Worm (Caenorhabditis elegans) whole organism, young adult: Measurements from ENCODE around the gene isp-1.

ENCODE experiments used
- D2030.7 ChIP-seq: fragments of 200-800 bp; sonication (Bioruptor generic); IDR thresholded peaks from 2 replicates; pipeline ENCODE4 v1.3.6; 2022; ENCODE audit warnings: missing genetic modification reagents, missing genetic modification characterization, missing compliant biosample characterization
- F10E7.11 ChIP-seq: sonication (generic microtip); optimal IDR thresholded peaks from 2 replicates; lab custom pipeline; 2017; ENCODE audit warnings: mild to moderate bottlenecking, missing genetic modification characterization, moderate library complexity, missing compliant biosample characterization
- F23B12.7 ChIP-seq: sonication (generic microtip); optimal IDR thresholded peaks from 2 replicates; lab custom pipeline; 2017; ENCODE audit warnings: missing genetic modification characterization, mild to moderate bottlenecking, missing compliant biosample characterization, antibody characterized with exemption, moderate library complexity; ENCODE audit not compliant: insufficient read depth
- F49E8.2 ChIP-seq: sonication (generic microtip); optimal IDR thresholded peaks from 3 replicates; lab custom pipeline; 2017; ENCODE audit warnings: missing genetic modification characterization, mild to moderate bottlenecking, missing compliant biosample characterization, antibody characterized with exemption, moderate library complexity; ENCODE audit not compliant: insufficient read depth
- F55B11.4 ChIP-seq: sonication (generic microtip); optimal IDR thresholded peaks from 2 replicates; lab custom pipeline; 2016; ENCODE audit warnings: missing compliant biosample characterization, missing genetic modification characterization, borderline replicate concordance; ENCODE audit not compliant: insufficient read depth
- F57A8.1 ChIP-seq: fragments of 200-800 bp; sonication (Bioruptor generic); optimal IDR thresholded peaks from 2 replicates; lab custom pipeline; 2018; ENCODE audit warnings: mild to moderate bottlenecking, missing genetic modification characterization, moderate library complexity, missing compliant biosample characterization
- F57C9.4 ChIP-seq: sonication (generic microtip); optimal IDR thresholded peaks from 2 replicates; lab custom pipeline; 2017; ENCODE audit warnings: mild to moderate bottlenecking, missing genetic modification characterization, missing compliant biosample characterization
- T26A5.8 ChIP-seq: sonication (generic microtip); optimal IDR thresholded peaks from 2 replicates; lab custom pipeline; 2016; ENCODE audit warnings: missing genetic modification characterization, missing compliant biosample characterization
- ZK185.1 ChIP-seq: sonication (generic microtip); optimal IDR thresholded peaks from 2 replicates; lab custom pipeline; 2016; ENCODE audit warnings: mild to moderate bottlenecking, missing genetic modification characterization, missing compliant biosample characterization; ENCODE audit not compliant: poor library complexity, severe bottlenecking
- akir-1 ChIP-seq: fragments of 200-800 bp; sonication (Bioruptor generic); optimal IDR thresholded peaks from 2 replicates; lab custom pipeline; 2018; ENCODE audit warnings: mild to moderate bottlenecking, missing genetic modification characterization, moderate library complexity, missing compliant biosample characterization
- attf-5 ChIP-seq: fragments of 200-800 bp; sonication (Bioruptor generic); optimal IDR thresholded peaks from 2 replicates; lab custom pipeline; 2018; ENCODE audit warnings: mild to moderate bottlenecking, missing genetic modification characterization, missing compliant biosample characterization
- ccch-3 ChIP-seq: fragments of 200-800 bp; sonication (Bioruptor generic); optimal IDR thresholded peaks from 2 replicates; lab custom pipeline; 2018; ENCODE audit warnings: mild to moderate bottlenecking, missing genetic modification characterization, missing compliant biosample characterization
- ceh-27 ChIP-seq: fragments of 200-800 bp; sonication (Bioruptor generic); optimal IDR thresholded peaks from 2 replicates; lab custom pipeline; 2018; ENCODE audit warnings: mild to moderate bottlenecking, missing genetic modification characterization, moderate library complexity, missing compliant biosample characterization
- ceh-40 ChIP-seq: fragments of 200-800 bp; sonication (Bioruptor generic); IDR thresholded peaks from 2 replicates; pipeline ENCODE4 v1.3.6; 2022; ENCODE audit warnings: missing genetic modification characterization, missing compliant biosample characterization
- dox-1 ChIP-seq: fragments of 200-800 bp; sonication (Bioruptor generic); IDR thresholded peaks from 2 replicates; pipeline ENCODE4 v1.3.6; 2022; ENCODE audit warnings: missing genetic modification reagents, missing genetic modification characterization, missing compliant biosample characterization
- dpff-1 ChIP-seq: sonication (generic microtip); optimal IDR thresholded peaks from 2 replicates; lab custom pipeline; 2017; ENCODE audit warnings: mild to moderate bottlenecking, missing genetic modification characterization, missing compliant biosample characterization
- gei-17 ChIP-seq: fragments of 200-800 bp; sonication (Bioruptor generic); optimal IDR thresholded peaks from 2 replicates; lab custom pipeline; 2018; ENCODE audit warnings: mild to moderate bottlenecking, missing genetic modification characterization, missing compliant biosample characterization
- hlh-12 ChIP-seq: sonication (generic microtip); optimal IDR thresholded peaks from 2 replicates; lab custom pipeline; 2016; ENCODE audit warnings: missing genetic modification characterization, missing compliant biosample characterization
- hmg-20 ChIP-seq: fragments of 200-800 bp; sonication (Bioruptor generic); IDR thresholded peaks from 2 replicates; pipeline ENCODE4 v1.3.6; 2022; ENCODE audit warnings: missing genetic modification reagents, missing genetic modification characterization, missing compliant biosample characterization
- lin-35 ChIP-seq, 3 experiments: fragments of 150-350 bp in 2 of 3; sonication (generic microtip) in 1 of 3; optimal IDR thresholded peaks; 2 replicates each; lab custom pipeline; 2014 to 2018; ENCODE audit warnings: missing biosample characterization in 3 of 3, missing genetic modification characterization in 3 of 3, missing genetic modification reagents in 3 of 3
- lin-40 ChIP-seq: sonication (generic microtip); optimal IDR thresholded peaks from 2 replicates; lab custom pipeline; 2016; ENCODE audit warnings: missing genetic modification characterization, mild to moderate bottlenecking, missing compliant biosample characterization, missing genotype, missing genetic modification reagents
- lin-54 ChIP-seq: fragments of 200-800 bp; sonication (Bioruptor generic); optimal IDR thresholded peaks from 2 replicates; lab custom pipeline; 2018; ENCODE audit warnings: mild to moderate bottlenecking, missing genetic modification characterization, missing compliant biosample characterization
- madf-10 ChIP-seq: sonication (generic microtip); optimal IDR thresholded peaks from 2 replicates; lab custom pipeline; 2016; ENCODE audit warnings: mild to moderate bottlenecking, missing genetic modification characterization, missing compliant biosample characterization
- nfya-1 ChIP-seq: sonication (generic microtip); optimal IDR thresholded peaks from 2 replicates; lab custom pipeline; 2017; ENCODE audit warnings: antibody characterized with exemption, missing compliant biosample characterization, missing genetic modification characterization, borderline replicate concordance; ENCODE audit not compliant: insufficient read depth
- nhr-179 ChIP-seq: sonication (generic microtip); optimal IDR thresholded peaks from 2 replicates; lab custom pipeline; 2016; ENCODE audit warnings: mild to moderate bottlenecking, missing genetic modification characterization, missing compliant biosample characterization
- nhr-27 ChIP-seq: fragments of 200-800 bp; sonication (Bioruptor generic); optimal IDR thresholded peaks from 2 replicates; lab custom pipeline; 2018; ENCODE audit warnings: mild to moderate bottlenecking, missing genetic modification characterization, moderate library complexity, missing compliant biosample characterization
- nhr-80 ChIP-seq: sonication (generic microtip); optimal IDR thresholded peaks from 2 replicates; lab custom pipeline; 2016; ENCODE audit warnings: missing genetic modification characterization, missing compliant biosample characterization
- nhr-90 ChIP-seq: sonication (generic microtip); optimal IDR thresholded peaks from 2 replicates; lab custom pipeline; 2016; ENCODE audit warnings: missing genotype, mild to moderate bottlenecking, missing genetic modification characterization, missing compliant biosample characterization
- tbp1 ChIP-seq: fragments of 200-800 bp; sonication (Bioruptor generic); optimal IDR thresholded peaks from 2 replicates; lab custom pipeline; 2018; ENCODE audit warnings: mild to moderate bottlenecking, missing genetic modification characterization, missing compliant biosample characterization
- unc-130 ChIP-seq: sonication (generic microtip); optimal IDR thresholded peaks from 2 replicates; lab custom pipeline; 2016; ENCODE audit warnings: missing genetic modification reagents, missing genetic modification characterization, missing compliant biosample characterization
- zim-3 ChIP-seq: sonication (generic microtip); optimal IDR thresholded peaks from 2 replicates; lab custom pipeline; 2017; ENCODE audit warnings: mild to moderate bottlenecking, missing genetic modification characterization, moderate library complexity, missing compliant biosample characterization
- ztf-28 ChIP-seq: fragments of 200-800 bp; sonication (Bioruptor generic); IDR thresholded peaks from 2 replicates; pipeline ENCODE4 v1.3.6; 2022; ENCODE audit warnings: missing genetic modification reagents, missing genetic modification characterization, missing compliant biosample characterization
- ztf-6 ChIP-seq: fragments of 200-800 bp; sonication (Bioruptor generic); IDR thresholded peaks from 2 replicates; pipeline ENCODE4 v1.3.6; 2022; ENCODE audit warnings: missing genetic modification reagents, missing genetic modification characterization, missing compliant biosample characterization

Gene isp-1

DNA sequence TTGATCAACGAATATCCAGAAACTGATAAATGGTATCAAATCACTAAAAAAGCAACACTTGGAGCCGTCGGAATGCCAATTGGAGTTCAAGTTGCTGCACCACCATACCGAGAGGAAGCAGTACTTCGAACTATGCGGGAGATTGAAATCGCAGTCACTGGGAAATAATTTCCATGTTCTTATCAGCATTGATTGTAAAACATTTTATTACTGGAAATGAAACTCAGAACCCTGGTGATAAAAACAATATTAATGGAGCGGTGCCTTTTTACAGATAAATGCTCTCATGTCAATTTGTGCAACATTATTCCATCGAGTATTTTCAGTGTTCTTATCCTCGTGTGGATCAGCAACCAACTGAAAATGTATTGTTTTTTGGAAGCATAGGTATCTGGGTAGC, 25.9 kb upstream of the isp-1 start:
- TF ChIP-seq nhr-80 (tag; lab: Kevin White, UChicago) (peak; percentile 41), nhr-179 (no peak)

DNA sequence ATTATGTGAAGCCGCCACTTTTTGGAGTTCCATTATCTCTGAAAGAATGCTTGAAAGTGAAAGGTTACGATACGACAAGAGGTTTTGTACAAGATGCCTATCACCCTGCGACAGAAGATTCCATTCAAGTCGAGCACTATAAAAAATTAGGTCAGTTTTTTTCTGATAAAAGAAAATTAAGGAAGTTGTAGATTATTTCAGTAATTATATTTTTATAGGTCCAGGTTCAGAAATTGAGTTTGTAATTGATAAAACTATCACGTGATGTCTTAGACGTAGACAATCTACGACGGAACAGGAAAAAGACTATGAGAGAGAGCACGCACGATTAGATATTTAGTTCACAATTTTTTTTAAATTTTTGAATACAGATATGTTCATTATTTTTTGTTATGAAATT, 24.1 kb upstream of the isp-1 start:
- TF ChIP-seq nhr-27 (tag; lab: Kevin White, UChicago) (no peak), F10E7.11 (tag; lab: Kevin White, UChicago) (no peak), akir-1 (GFP tag; lab: Kevin White, UChicago) (no peak), hlh-12 (tag; lab: Kevin White, UChicago) (no peak), ceh-40 (GFP tag; lab: Robert Waterston, UW) (no peak), lin-35 (GFP tag; optimal IDR thresholded peaks at IDR 0.05; lab: Kevin White, UChicago) (no peak), madf-10 (tag; lab: Kevin White, UChicago) (no peak), ZK185.1 (tag; lab: Kevin White, UChicago) (no peak), attf-5 (GFP tag; lab: Kevin White, UChicago) (no peak), ccch-3 (GFP tag; lab: Kevin White, UChicago) (no peak), F57A8.1 (no peak), T26A5.8 (tag; lab: Kevin White, UChicago) (no peak), gei-17 (GFP tag; lab: Kevin White, UChicago) (no peak), unc-130 (no peak), F23B12.7 (tag; lab: Kevin White, UChicago) (no peak)

DNA sequence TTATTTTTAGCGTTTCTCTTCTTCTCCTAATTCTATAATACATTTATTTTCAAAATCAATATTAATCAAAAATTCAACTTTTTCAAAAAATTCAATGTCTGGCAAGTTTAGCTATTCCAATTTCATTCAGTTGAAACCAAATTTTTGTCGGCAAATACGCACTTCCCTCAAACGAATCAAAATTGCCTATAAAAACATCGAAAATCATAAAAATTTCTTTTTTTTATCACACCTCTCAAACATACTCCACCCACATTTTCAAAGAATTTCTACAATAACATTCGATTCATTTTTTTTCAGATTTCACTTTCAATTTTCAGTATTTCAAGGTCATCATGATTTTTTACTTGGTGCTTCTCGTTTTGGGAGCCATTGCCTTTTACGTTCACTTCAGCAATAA, 23.2 kb upstream of the isp-1 start, which contains the start of gene faah-1:
Gene faah-1 (plus strand): TSS at position 301 of the 400 bp plus-strand sequence.
- TF ChIP-seq dox-1 = no peak
- TF ChIP-seq dpff-1 (tag; lab: Kevin White, UChicago) = no peak
- no peak for TF ChIP-seq tbp1 (GFP tag; lab: Kevin White, UChicago)
- TF ChIP-seq D2030.7 = no peak
- TF ChIP-seq lin-40 (tag; lab: Kevin White, UChicago) = no peak
- TF ChIP-seq ztf-6 = no peak
- no peak for TF ChIP-seq zim-3 (tag; lab: Kevin White, UChicago)
- no peak for TF ChIP-seq lin-54 (GFP tag; lab: Kevin White, UChicago)
- no peak for TF ChIP-seq ceh-27 (GFP tag; lab: Kevin White, UChicago)
- TF ChIP-seq nfya-1 (tag; lab: Kevin White, UChicago) = no peak
- TF ChIP-seq, all 124 proteins: peak for 0

DNA sequence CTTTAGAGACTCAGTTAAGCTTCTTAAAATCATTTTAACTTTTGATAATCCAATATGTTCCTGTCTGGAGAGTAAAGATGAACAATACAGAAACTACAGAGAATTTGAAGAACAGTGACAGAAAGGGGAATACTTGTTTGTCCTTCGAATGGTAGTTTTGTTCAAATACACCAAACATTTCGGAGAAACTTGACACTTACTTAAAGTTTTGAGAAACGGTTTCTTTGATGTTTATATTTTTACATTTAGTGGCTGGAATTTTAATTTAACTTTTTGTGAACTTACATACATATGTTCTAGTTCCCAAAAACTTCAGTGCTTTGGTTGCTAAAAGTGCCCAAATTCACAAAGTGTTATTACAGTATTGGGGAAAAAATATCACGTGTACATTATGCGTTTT, 21.3 kb upstream of the isp-1 start, which contains the start of gene B0218.5:
Gene B0218.5 (minus strand): TSS at position 101 of the 400 bp plus-strand sequence.
- TF ChIP-seq hmg-20 (GFP tag; lab: Robert Waterston, UW) = no peak
- TF ChIP-seq F55B11.4 (tag; lab: Kevin White, UChicago) = no peak
- no peak for TF ChIP-seq F49E8.2 (tag; lab: Kevin White, UChicago)

DNA sequence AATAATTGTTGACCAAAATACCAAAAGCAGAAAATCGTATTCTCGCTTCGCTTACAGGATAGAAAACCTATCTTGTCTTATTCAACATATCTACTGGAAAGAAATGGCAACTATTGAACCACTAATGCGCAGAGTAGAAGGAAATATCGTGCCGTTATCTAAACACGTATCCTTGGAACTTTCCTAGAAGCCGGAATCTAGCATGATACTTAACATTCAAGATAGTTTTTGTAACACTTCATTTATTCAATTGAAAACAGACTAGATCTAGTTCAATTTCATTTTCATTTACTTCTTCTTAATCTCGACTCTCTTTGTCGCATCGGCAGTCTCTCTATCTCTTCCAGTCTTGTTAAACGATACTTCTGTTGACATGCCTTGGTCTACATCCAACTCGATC, 19.1 kb upstream of the isp-1 start:
- TF ChIP-seq ztf-28 (GFP tag; lab: Robert Waterston, UW) (no peak), F57C9.4 (no peak), nhr-90 (peak; percentile 20)
